Fruit fly (Drosophila melanogaster): Measurements from ENCODE around the gene tal-1A.

tal-1A gene

dm6 chr3R:13790820-13791219 is 22.1 kb upstream of the tal-1A start:
- TF ChIP-seq CG15336 (GFP tag; IDR thresholded peaks at IDR 0.05) (0 out of 2 replicates have a peak, but pooled peaks have one; percentile 5), CG8119 (GFP tag; IDR thresholded peaks at IDR 0.05) (no peak), fd85E (GFP tag; optimal IDR thresholded peaks at IDR 0.05) (no peak), Eip78C (GFP tag) (peak; percentile 67), CG10669 (GFP tag; optimal IDR thresholded peaks at IDR 0.05) (no peak), CG32006 (GFP tag; optimal IDR thresholded peaks at IDR 0.05) (no peak), svp (GFP tag) (peak; percentile 90)

DNA sequence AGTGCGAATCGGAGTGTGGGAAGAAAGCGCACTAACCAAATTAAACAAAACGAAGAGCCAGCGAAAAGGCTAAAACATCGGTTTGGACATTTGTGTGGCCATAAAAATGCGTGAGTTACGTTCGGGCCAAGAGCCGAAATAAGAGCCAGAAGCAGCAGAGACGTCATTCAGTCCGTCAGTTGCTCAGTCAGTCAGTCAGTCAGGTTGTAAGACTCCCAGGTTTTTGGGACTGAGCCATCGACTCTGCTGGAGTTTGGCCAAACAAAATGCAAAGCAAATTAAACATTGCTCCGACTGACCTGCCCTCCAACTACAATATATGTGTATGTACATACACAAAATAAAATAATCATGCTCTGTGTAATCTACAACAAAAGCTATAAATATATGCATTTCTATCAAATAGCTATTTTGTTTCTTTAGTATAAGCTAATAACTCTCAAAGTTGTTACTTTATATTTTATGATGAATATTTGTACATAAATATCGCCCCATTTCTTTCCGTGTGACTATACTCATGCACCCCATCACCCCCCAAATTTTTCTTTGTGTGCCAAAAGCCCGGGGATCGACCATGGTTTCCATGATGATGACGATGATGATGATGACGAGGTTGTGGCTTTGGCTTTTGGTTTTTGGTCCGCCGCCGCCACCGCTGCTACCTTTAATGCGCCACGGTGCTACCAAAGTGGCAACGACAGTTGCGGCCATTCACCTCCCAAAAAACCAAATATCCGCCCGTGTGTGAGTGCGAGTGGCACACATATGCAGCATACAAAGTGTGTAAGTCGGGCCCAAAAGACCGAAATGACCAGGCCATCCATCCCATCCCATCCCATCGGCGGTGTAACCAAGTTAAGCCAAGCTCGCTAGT is 19.6 kb upstream of the tal-1A start:
- TF ChIP-seq CG11762 (GFP tag; optimal IDR thresholded peaks at IDR 0.05; ENCODE audit: insufficient read depth) (peak; percentile 15), CG4318 (GFP tag; optimal IDR thresholded peaks at IDR 0.05) (no peak), cyc (GFP tag; optimal IDR thresholded peaks at IDR 0.05) (peak; percentile 86), Eip93F (GFP tag; optimal IDR thresholded peaks at IDR 0.05) (peak; percentile 70), achi (GFP tag; optimal IDR thresholded peaks at IDR 0.05) (peak; percentile 51), CG8319 (GFP tag; optimal IDR thresholded peaks at IDR 0.05) (peak; percentile 32), CG8119 (GFP tag; IDR thresholded peaks at IDR 0.05) (peak; percentile 46; the same call in 2 of the 3 replicates), Sox102F (GFP tag; optimal IDR thresholded peaks at IDR 0.05) (peak; percentile 90), Blimp-1 (GFP tag; optimal IDR thresholded peaks at IDR 0.05) (peak; percentile 56), lz (GFP tag; optimal IDR thresholded peaks at IDR 0.05) (peak; percentile 89), CG6792 (GFP tag; optimal IDR thresholded peaks at IDR 0.05) (peak; percentile 72), acj6 (GFP tag; optimal IDR thresholded peaks at IDR 0.05) (peak; percentile 77), CG34406 (GFP tag; optimal IDR thresholded peaks at IDR 0.05) (peak; percentile 55), CG9139 (GFP tag; optimal IDR thresholded peaks at IDR 0.05) (no peak), dsx (GFP tag; optimal IDR thresholded peaks at IDR 0.05; ENCODE audit: poor library complexity, severe bottlenecking) (no peak), CG11294 (GFP tag; IDR thresholded peaks at IDR 0.05) (no peak), CG6163 (GFP tag; IDR thresholded peaks at IDR 0.05) (0 out of 3 replicates have a peak, but pooled peaks have one; percentile 53), CG6808 (GFP tag; optimal IDR thresholded peaks at IDR 0.05) (no peak), fkh (GFP tag; optimal IDR thresholded peaks at IDR 0.05) (no peak), spab (GFP tag; optimal IDR thresholded peaks at IDR 0.05) (no peak), CG3032 (tag; optimal IDR thresholded peaks at IDR 0.05) (no peak), CG10669 (GFP tag; optimal IDR thresholded peaks at IDR 0.05) (no peak), net (GFP tag; optimal IDR thresholded peaks at IDR 0.05) (no peak), CG7368 (GFP tag; optimal IDR thresholded peaks at IDR 0.05) (no peak), CG3919 (GFP tag; optimal IDR thresholded peaks at IDR 0.05) (peak; percentile 60), CG6276 (GFP tag; optimal IDR thresholded peaks at IDR 0.05) (no peak), salr (GFP tag; optimal IDR thresholded peaks at IDR 0.05) (no peak), OdsH (GFP tag; optimal IDR thresholded peaks at IDR 0.05) (peak; percentile 63), topi (GFP tag; optimal IDR thresholded peaks at IDR 0.05) (peak; percentile 88), Eip75B (GFP tag; optimal IDR thresholded peaks at IDR 0.05) (peak; percentile 57), esn (GFP tag; optimal IDR thresholded peaks at IDR 0.05) (peak; percentile 92), Lpt (GFP tag; optimal IDR thresholded peaks at IDR 0.05) (no peak), CG1621 (tag; optimal IDR thresholded peaks at IDR 0.05) (no peak), Gug (GFP tag; IDR thresholded peaks at IDR 0.05) (no peak), Ets21C (GFP tag; optimal IDR thresholded peaks at IDR 0.05) (peak; percentile 84), Met (GFP tag; optimal IDR thresholded peaks at IDR 0.05) (peak; percentile 94), Hr38 (GFP tag; optimal IDR thresholded peaks at IDR 0.05) (no peak), dac (GFP tag; optimal IDR thresholded peaks at IDR 0.05) (no peak), CG6854 (GFP tag; optimal IDR thresholded peaks at IDR 0.05) (no peak), pdm3 (GFP tag; optimal IDR thresholded peaks at IDR 0.05) (peak; percentile 64), CG8632 (GFP tag; optimal IDR thresholded peaks at IDR 0.05) (peak; percentile 43), CG15336 (GFP tag; IDR thresholded peaks at IDR 0.05) (peak; percentile 70), Ets96B (tag; optimal IDR thresholded peaks at IDR 0.05) (no peak), Hr4 (GFP tag; optimal IDR thresholded peaks at IDR 0.05) (peak; percentile 49)

Data from whole organism, prepupa.